Worm (Caenorhabditis elegans) whole organism, L2 larva: Measurements from ENCODE around the gene lido-11.

Experiments used
- C34F6.9 ChIP-seq: fragments of 150-350 bp; optimal IDR thresholded peaks from 2 replicates; lab custom pipeline; 2014; ENCODE audit warnings: missing biosample characterization, missing genetic modification characterization
- F13H6.1 ChIP-seq: sonication (generic microtip); optimal IDR thresholded peaks from 2 replicates; lab custom pipeline; 2016; ENCODE audit warnings: missing genetic modification characterization, missing compliant biosample characterization
- R02D3.7 ChIP-seq: fragments of 150-350 bp; optimal IDR thresholded peaks from 2 replicates; lab custom pipeline; 2014; ENCODE audit warnings: missing biosample characterization, missing genetic modification characterization
- Y55F3AM.14 ChIP-seq: fragments of 200-800 bp; sonication (Bioruptor generic); optimal IDR thresholded peaks from 2 replicates; lab custom pipeline; 2018; ENCODE audit warnings: mild to moderate bottlenecking, missing genetic modification characterization, missing compliant biosample characterization
- ZK546.5 ChIP-seq: sonication (generic microtip); optimal IDR thresholded peaks from 2 replicates; lab custom pipeline; 2017; ENCODE audit warnings: missing biosample characterization, missing genetic modification characterization
- alr-1 ChIP-seq: fragments of 150-350 bp; optimal IDR thresholded peaks from 2 replicates; lab custom pipeline; 2014; ENCODE audit warnings: missing biosample characterization, missing genetic modification characterization
- aly-2 ChIP-seq: fragments of 150-350 bp; optimal IDR thresholded peaks from 2 replicates; lab custom pipeline; 2014; ENCODE audit warnings: missing biosample characterization, missing genetic modification characterization
- ama-1 ChIP-seq: fragments of 150-350 bp; optimal IDR thresholded peaks from 2 replicates; lab custom pipeline; 2018; ENCODE audit warnings: inconsistent platforms
- blmp-1 ChIP-seq: sonication (generic microtip); optimal IDR thresholded peaks from 2 replicates; lab custom pipeline; 2017; ENCODE audit warnings: missing genetic modification characterization, mild to moderate bottlenecking, missing compliant biosample characterization, antibody characterized with exemption, moderate library complexity; ENCODE audit not compliant: insufficient read depth
- ceh-16 ChIP-seq: fragments of 150-350 bp; optimal IDR thresholded peaks from 2 replicates; lab custom pipeline; 2014; ENCODE audit warnings: missing biosample characterization, missing genetic modification characterization
- ceh-82 ChIP-seq: fragments of 150-350 bp; optimal IDR thresholded peaks from 2 replicates; lab custom pipeline; 2014; ENCODE audit warnings: missing biosample characterization, missing genetic modification characterization
- dmd-4 ChIP-seq: sonication (generic microtip); optimal IDR thresholded peaks from 2 replicates; lab custom pipeline; 2017; ENCODE audit warnings: missing biosample characterization, missing genetic modification characterization
- elt-1 ChIP-seq: fragments of 150-350 bp; optimal IDR thresholded peaks from 2 replicates; lab custom pipeline; 2014; ENCODE audit warnings: missing biosample characterization, missing genetic modification characterization
- fos-1 ChIP-seq: fragments of 150-350 bp; optimal IDR thresholded peaks from 2 replicates; lab custom pipeline; 2014; ENCODE audit warnings: missing biosample characterization, missing genetic modification characterization
- gmeb-1 ChIP-seq: fragments of 150-350 bp; optimal IDR thresholded peaks from 2 replicates; lab custom pipeline; 2014; ENCODE audit warnings: missing biosample characterization, missing genetic modification characterization
- lin-11 ChIP-seq: fragments of 150-350 bp; sonication (generic microtip); optimal IDR thresholded peaks from 2 replicates; lab custom pipeline; 2014; ENCODE audit warnings: missing biosample characterization, missing genetic modification characterization, inconsistent platforms, mixed read lengths
- lin-13 ChIP-seq: fragments of 150-350 bp; optimal IDR thresholded peaks from 2 replicates; lab custom pipeline; 2014; ENCODE audit warnings: missing biosample characterization, missing genetic modification reagents, missing genetic modification characterization
- lin-39 ChIP-seq: fragments of 150-350 bp; optimal IDR thresholded peaks from 2 replicates; lab custom pipeline; 2014; ENCODE audit warnings: missing biosample characterization, missing genetic modification reagents, missing genetic modification characterization
- lsy-2 ChIP-seq, 2 experiments: fragments of 150-350 bp in 1 of 2; sonication (generic microtip) in 1 of 2; optimal IDR thresholded peaks; 2 replicates each; lab custom pipeline; 2014 to 2017; ENCODE audit warnings: missing biosample characterization in 2 of 2, missing genetic modification characterization in 2 of 2
- mab-5 ChIP-seq: fragments of 150-350 bp; optimal IDR thresholded peaks from 2 replicates; lab custom pipeline; 2014; ENCODE audit warnings: missing biosample characterization, missing genetic modification characterization
- mbf-1 ChIP-seq: sonication (generic microtip); optimal IDR thresholded peaks from 2 replicates; lab custom pipeline; 2017; ENCODE audit warnings: missing biosample characterization, missing genetic modification characterization
- mdl-1 ChIP-seq, 2 experiments: fragments of 150-350 bp in 1 of 2; sonication (generic microtip) in 1 of 2; optimal IDR thresholded peaks; 2 replicates each; lab custom pipeline; 2017; ENCODE audit warnings: missing biosample characterization in 2 of 2, missing genetic modification characterization in 2 of 2
- nhr-10 ChIP-seq: sonication (generic microtip); optimal IDR thresholded peaks from 2 replicates; lab custom pipeline; 2017; ENCODE audit warnings: missing biosample characterization, missing genetic modification characterization
- nhr-12 ChIP-seq: fragments of 150-350 bp; optimal IDR thresholded peaks from 2 replicates; lab custom pipeline; 2014; ENCODE audit warnings: missing biosample characterization, missing genetic modification characterization
- nhr-129 ChIP-seq: fragments of 150-350 bp; optimal IDR thresholded peaks from 2 replicates; lab custom pipeline; 2014; ENCODE audit warnings: missing biosample characterization, missing genetic modification characterization
- nhr-21 ChIP-seq: fragments of 150-350 bp; optimal IDR thresholded peaks from 2 replicates; lab custom pipeline; 2014; ENCODE audit warnings: missing biosample characterization, missing genetic modification characterization
- nhr-23 ChIP-seq: fragments of 150-350 bp; optimal IDR thresholded peaks from 2 replicates; lab custom pipeline; 2014; ENCODE audit warnings: missing biosample characterization, missing genetic modification reagents, missing genetic modification characterization
- nhr-237 ChIP-seq: fragments of 150-350 bp; optimal IDR thresholded peaks from 2 replicates; lab custom pipeline; 2014; ENCODE audit warnings: missing biosample characterization, missing genetic modification characterization
- nhr-25 ChIP-seq: fragments of 150-350 bp; sonication (generic microtip); optimal IDR thresholded peaks from 3 replicates; lab custom pipeline; 2014; ENCODE audit warnings: missing biosample characterization, missing genetic modification characterization
- nhr-6 ChIP-seq: fragments of 150-350 bp; optimal IDR thresholded peaks from 2 replicates; lab custom pipeline; 2014; ENCODE audit warnings: missing biosample characterization, missing genetic modification characterization
- nhr-77 ChIP-seq: fragments of 150-350 bp; optimal IDR thresholded peaks from 2 replicates; lab custom pipeline; 2014; ENCODE audit warnings: missing biosample characterization, missing genetic modification characterization
- peb-1 ChIP-seq: fragments of 150-350 bp; optimal IDR thresholded peaks from 2 replicates; lab custom pipeline; 2014; ENCODE audit warnings: missing biosample characterization, missing genetic modification characterization
- skn-1 ChIP-seq: sonication (generic microtip); optimal IDR thresholded peaks from 2 replicates; lab custom pipeline; 2017; ENCODE audit warnings: missing biosample characterization, missing genetic modification characterization
- sma-3 ChIP-seq: sonication (generic microtip); optimal IDR thresholded peaks from 2 replicates; lab custom pipeline; 2016; ENCODE audit warnings: missing genetic modification reagents, missing genetic modification characterization, missing compliant biosample characterization
- sma-9 ChIP-seq, 2 experiments: fragments of 150-350 bp in 1 of 2; sonication (generic microtip) in 1 of 2; optimal IDR thresholded peaks; 2 replicates each; lab custom pipeline; 2014 to 2016; ENCODE audit warnings: missing genetic modification characterization in 2 of 2, mild to moderate bottlenecking in 1 of 2, missing biosample characterization in 1 of 2, missing compliant biosample characterization in 1 of 2, missing genetic modification reagents in 1 of 2, moderate library complexity in 1 of 2
- snpc-4 ChIP-seq: fragments of 150-350 bp; optimal IDR thresholded peaks from 2 replicates; lab custom pipeline; 2014; ENCODE audit warnings: missing biosample characterization, missing genetic modification characterization
- unc-39 ChIP-seq: fragments of 150-350 bp; optimal IDR thresholded peaks from 2 replicates; lab custom pipeline; 2014; ENCODE audit warnings: missing biosample characterization, missing genetic modification characterization
- unc-55 ChIP-seq: fragments of 150-350 bp; sonication (generic microtip); optimal IDR thresholded peaks from 3 replicates; lab custom pipeline; 2014; ENCODE audit warnings: missing biosample characterization, missing genetic modification reagents, missing genetic modification characterization
- ztf-1 ChIP-seq: fragments of 200-800 bp; sonication (Bioruptor generic); conservative IDR thresholded peaks from 2 replicates; pipeline ENCODE4 v1.3.6; 2022; ENCODE audit warnings: missing genetic modification characterization, missing compliant biosample characterization
- ztf-11 ChIP-seq: sonication (generic microtip); optimal IDR thresholded peaks from 2 replicates; lab custom pipeline; 2017; ENCODE audit warnings: missing biosample characterization, missing genetic modification characterization
- ztf-4 ChIP-seq: fragments of 150-350 bp; optimal IDR thresholded peaks from 2 replicates; lab custom pipeline; 2014; ENCODE audit warnings: missing biosample characterization, missing genetic modification characterization

Gene lido-11

ce11 chrII:2992300-2992699, 11.5 kb upstream of the lido-11 start:
- TF ChIP-seq gmeb-1 (tag; lab: Kevin White, UChicago) (no peak), lin-11 (tag; lab: Kevin White, UChicago) (no peak), R02D3.7 (no peak), ztf-4 (tag; lab: Kevin White, UChicago) (no peak), unc-55 (no peak), F13H6.1 (tag; lab: Kevin White, UChicago) (no peak), nhr-10 (no peak), dmd-4 (tag; lab: Kevin White, UChicago) (no peak), sma-3 (GFP tag; lab: Kevin White, UChicago) (no peak), nhr-23 (tag; lab: Kevin White, UChicago) (no peak), nhr-237 (tag; lab: Kevin White, UChicago) (no peak)

ce11 chrII:2994590-2995392, 9.0 kb upstream of the lido-11 start:
- TF ChIP-seq nhr-6 (tag; lab: Kevin White, UChicago) (no peak), nhr-23 (tag; lab: Kevin White, UChicago) (no peak), nhr-129 (tag; lab: Kevin White, UChicago) (peak; percentile 46), blmp-1 (tag; lab: Kevin White, UChicago) (peak; percentile 86), nhr-237 (tag; lab: Kevin White, UChicago) (no peak), peb-1 (tag; lab: Kevin White, UChicago) (no peak), ztf-1 (GFP tag; lab: Robert Waterston, UW) (no peak), nhr-77 (no peak), F13H6.1 (tag; lab: Kevin White, UChicago) (no peak), nhr-25 (tag; lab: Kevin White, UChicago) (peak; percentile 43), ama-1 (lab: Kevin White, UChicago) (no peak), sma-9 (GFP tag; optimal IDR thresholded peaks at IDR 0.05; lab: Kevin White, UChicago) (peak; percentile 17), sma-9 (tag; optimal IDR thresholded peaks at IDR 0.05; lab: Kevin White, UChicago) (no peak), lin-39 (no peak), unc-55 (peak; percentile 7), mab-5 (tag; lab: Kevin White, UChicago) (peak; percentile 44), ztf-4 (tag; lab: Kevin White, UChicago) (no peak), ZK546.5 (no peak), C34F6.9 (tag; lab: Kevin White, UChicago) (no peak), fos-1 (tag; lab: Kevin White, UChicago) (no peak), sma-3 (GFP tag; lab: Kevin White, UChicago) (no peak), snpc-4 (tag; lab: Kevin White, UChicago) (no peak), elt-1 (tag; lab: Kevin White, UChicago) (no peak), dmd-4 (tag; lab: Kevin White, UChicago) (no peak), Y55F3AM.14 (no peak), unc-39 (tag; lab: Kevin White, UChicago) (no peak), lsy-2 (tag; optimal IDR thresholded peaks at IDR 0.05; lab: Kevin White, UChicago) (peak in 1 of 2 experiments; percentile 3), mbf-1 (no peak), nhr-21 (no peak), lin-13 (GFP tag; lab: Kevin White, UChicago) (no peak), ceh-16 (peak; percentile 64), mdl-1 (tag; optimal IDR thresholded peaks at IDR 0.05; lab: Kevin White, UChicago) (no peak), aly-2 (tag; lab: Kevin White, UChicago) (no peak), gmeb-1 (tag; lab: Kevin White, UChicago) (no peak), nhr-12 (tag; lab: Kevin White, UChicago) (no peak), R02D3.7 (no peak), skn-1 (tag; lab: Kevin White, UChicago) (no peak), ztf-11 (tag; lab: Kevin White, UChicago) (no peak)

ce11 chrII:2996721-2997120, 7.0 kb upstream of the lido-11 start, which contains the start of gene lido-8:
TSS of gene lido-8 (plus strand) at chrII:2997021.
- no peak for TF ChIP-seq nhr-12 (tag; lab: Kevin White, UChicago)
- TF ChIP-seq nhr-237 (tag; lab: Kevin White, UChicago), result no peak
- TF ChIP-seq unc-39 (tag; lab: Kevin White, UChicago), result no peak
- no peak for TF ChIP-seq ZK546.5
- no peak for TF ChIP-seq gmeb-1 (tag; lab: Kevin White, UChicago)
- TF ChIP-seq aly-2 (tag; lab: Kevin White, UChicago), result no peak
- TF ChIP-seq snpc-4 (tag; lab: Kevin White, UChicago), result no peak
- TF ChIP-seq lin-13 (GFP tag; lab: Kevin White, UChicago), result no peak
- TF ChIP-seq ceh-82 (tag; lab: Kevin White, UChicago), result no peak
- TF ChIP-seq sma-3 (GFP tag; lab: Kevin White, UChicago), result no peak
- no peak for TF ChIP-seq alr-1
- TF ChIP-seq sma-9 (GFP tag; optimal IDR thresholded peaks at IDR 0.05; lab: Kevin White, UChicago), result no peak
- no peak for TF ChIP-seq sma-9 (tag; optimal IDR thresholded peaks at IDR 0.05; lab: Kevin White, UChicago)
